Worm (Caenorhabditis elegans): ENCODE data around the gene ints-7.

ints-7 gene

ce11 chrII:11535924-11536323 lies 46.7 kb upstream of the ints-7 start:
- TF ChIP-seq lin-32 (GFP tag; optimal IDR thresholded peaks at IDR 0.05) (no peak), zip-8 (tag; optimal IDR thresholded peaks at IDR 0.05) (peak; percentile 99), ces-1 (GFP tag; optimal IDR thresholded peaks at IDR 0.05) (no peak), tbx-8 (GFP tag; optimal IDR thresholded peaks at IDR 0.05) (no peak)

- TF ChIP-seq nhr-28 (tag; optimal IDR thresholded peaks at IDR 0.05) (no peak), ceh-83 (GFP tag; optimal IDR thresholded peaks at IDR 0.05) (no peak), ces-1 (GFP tag; optimal IDR thresholded peaks at IDR 0.05) (peak; percentile 36)
Observed at ce11 chrII:11536505-11536904, 46.1 kb upstream of the ints-7 start.

ce11 chrII:11537115-11537514 lies 45.5 kb upstream of the ints-7 start:
- TF ChIP-seq ham-2 (GFP tag; optimal IDR thresholded peaks at IDR 0.05) (peak; percentile 37), ceh-39 (tag; optimal IDR thresholded peaks at IDR 0.05) (peak; percentile 76), hlh-1 (tag; optimal IDR thresholded peaks at IDR 0.05) (peak; percentile 60), nhr-28 (tag; optimal IDR thresholded peaks at IDR 0.05) (no peak), unc-120 (tag; optimal IDR thresholded peaks at IDR 0.05; ENCODE audit: poor library complexity, severe bottlenecking) (peak; percentile 6), blmp-1 (tag; optimal IDR thresholded peaks at IDR 0.05) (no peak), sptf-1 (tag; optimal IDR thresholded peaks at IDR 0.05) (peak; percentile 89), ceh-43 (GFP tag; optimal IDR thresholded peaks at IDR 0.05) (no peak), cnd-1 (tag; optimal IDR thresholded peaks at IDR 0.05) (peak; percentile 52), nhr-2 (tag; optimal IDR thresholded peaks at IDR 0.05) (peak; percentile 46), mls-2 (tag; optimal IDR thresholded peaks at IDR 0.05) (peak; percentile 40), unc-62 (GFP tag; optimal IDR thresholded peaks at IDR 0.05) (peak; percentile 67), mep-1 (tag; optimal IDR thresholded peaks at IDR 0.05) (peak; percentile 62), zip-8 (tag; optimal IDR thresholded peaks at IDR 0.05) (no peak), sem-2 (GFP tag; optimal IDR thresholded peaks at IDR 0.05) (no peak)

- TF ChIP-seq zip-8 (tag; optimal IDR thresholded peaks at IDR 0.05) (no peak), cnd-1 (tag; optimal IDR thresholded peaks at IDR 0.05) (no peak), tbx-8 (GFP tag; optimal IDR thresholded peaks at IDR 0.05) (peak; percentile 35), mab-5 (tag; optimal IDR thresholded peaks at IDR 0.05) (no peak), M03D4.4 (tag; optimal IDR thresholded peaks at IDR 0.05) (peak; percentile 34), nhr-12 (tag; optimal IDR thresholded peaks at IDR 0.05) (no peak), elt-1 (tag; optimal IDR thresholded peaks at IDR 0.05; ENCODE audit: borderline replicate concordance, insufficient read depth) (no peak), pha-4 (tag; optimal IDR thresholded peaks at IDR 0.05) (no peak), nhr-237 (tag; optimal IDR thresholded peaks at IDR 0.05) (no peak), ceh-83 (GFP tag; optimal IDR thresholded peaks at IDR 0.05) (peak; percentile 86), sem-2 (GFP tag; optimal IDR thresholded peaks at IDR 0.05) (peak; percentile 60), nhr-76 (tag; optimal IDR thresholded peaks at IDR 0.05) (no peak), hlh-1 (tag; optimal IDR thresholded peaks at IDR 0.05) (no peak), mls-2 (tag; optimal IDR thresholded peaks at IDR 0.05) (peak; percentile 27), unc-120 (tag; optimal IDR thresholded peaks at IDR 0.05; ENCODE audit: poor library complexity, severe bottlenecking) (no peak), sptf-1 (tag; optimal IDR thresholded peaks at IDR 0.05) (no peak)
Observed at ce11 chrII:11537606-11538016, 45.0 kb upstream of the ints-7 start.

ce11 chrII:11538741-11539140 lies 43.9 kb upstream of the ints-7 start, which contains the start of gene Y62F5A.9:
TSS of gene Y62F5A.9 (minus strand) at chrII:11538841.
- TF ChIP-seq snpc-4 (tag; optimal IDR thresholded peaks at IDR 0.05) (no peak), lsy-2 (tag; optimal IDR thresholded peaks at IDR 0.05) (peak; percentile 4), hlh-1 (tag; optimal IDR thresholded peaks at IDR 0.05) (no peak)

- no peak for TF ChIP-seq M03D4.4 (tag; optimal IDR thresholded peaks at IDR 0.05)
- no peak for TF ChIP-seq elt-1 (tag; optimal IDR thresholded peaks at IDR 0.05; ENCODE audit: borderline replicate concordance, insufficient read depth)
- TF ChIP-seq lsy-2 (tag; optimal IDR thresholded peaks at IDR 0.05): peak; percentile 8
- TF ChIP-seq ces-1 (GFP tag; optimal IDR thresholded peaks at IDR 0.05): peak; percentile 59
- no peak for TF ChIP-seq blmp-1 (tag; optimal IDR thresholded peaks at IDR 0.05)
- TF ChIP-seq sptf-1 (tag; optimal IDR thresholded peaks at IDR 0.05): peak; percentile 58
Observed at ce11 chrII:11542385-11542784, 40.3 kb upstream of the ints-7 start, which contains the start of gene gtf-2E2. TSS of gene gtf-2E2 (minus strand) at chrII:11542495.
